Worm (Caenorhabditis elegans): ENCODE measurements around the gene C33D9.3.

The C33D9.3 gene

DNA sequence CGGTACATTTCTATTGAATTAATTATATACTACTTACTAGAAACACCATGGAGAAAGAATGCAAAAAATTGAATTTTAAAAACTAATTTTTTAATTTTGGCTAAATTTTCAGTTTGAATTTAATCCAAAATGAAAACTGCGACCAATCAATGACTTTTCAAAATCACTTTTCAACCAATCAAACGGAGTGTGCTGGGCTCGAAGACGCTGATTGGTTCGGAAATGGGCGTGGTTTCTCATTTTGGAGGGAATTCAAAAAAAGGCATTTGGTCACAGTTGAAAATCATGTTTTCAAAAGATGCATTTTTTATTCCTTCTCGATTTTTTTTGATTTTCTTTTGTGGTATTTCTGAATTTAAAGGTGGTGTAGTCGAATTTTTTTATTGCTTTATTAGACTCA lies 43.7 kb downstream of the C33D9.3 start:
- TF ChIP-seq efl-1 (optimal IDR thresholded peaks at IDR 0.05) (no peak), efl-1 (GFP tag; optimal IDR thresholded peaks at IDR 0.05 in 1 of 2) (peak in 1 of 2 experiments; percentile 24), ama-1 (optimal IDR thresholded peaks at IDR 0.05) (no peak)

- TF ChIP-seq blmp-1 (tag; optimal IDR thresholded peaks at IDR 0.05) (no peak), ces-1 (GFP tag; optimal IDR thresholded peaks at IDR 0.05) (no peak), tlp-1 (tag; optimal IDR thresholded peaks at IDR 0.05) (no peak), nhr-47 (tag; optimal IDR thresholded peaks at IDR 0.05) (no peak), nhr-76 (tag; optimal IDR thresholded peaks at IDR 0.05) (no peak), fkh-8 (tag; optimal IDR thresholded peaks at IDR 0.05) (no peak), aha-1 (tag; optimal IDR thresholded peaks at IDR 0.05) (no peak), Y116A8C.19 (tag; optimal IDR thresholded peaks at IDR 0.05; ENCODE audit: borderline replicate concordance) (no peak), pax-3 (tag; optimal IDR thresholded peaks at IDR 0.05) (no peak), ceh-82 (tag; optimal IDR thresholded peaks at IDR 0.05) (no peak), nhr-12 (tag; optimal IDR thresholded peaks at IDR 0.05) (no peak), ztf-4 (tag; optimal IDR thresholded peaks at IDR 0.05) (no peak), nhr-84 (tag; optimal IDR thresholded peaks at IDR 0.05) (no peak), isw-1 (GFP tag; IDR thresholded peaks at IDR 0.05) (no peak), hlh-17 (GFP tag; optimal IDR thresholded peaks at IDR 0.05; ENCODE audit: borderline replicate concordance) (no peak), mab-9 (GFP tag; IDR thresholded peaks at IDR 0.05) (no peak), sptf-1 (tag; optimal IDR thresholded peaks at IDR 0.05) (no peak), snpc-4 (tag; optimal IDR thresholded peaks at IDR 0.05) (no peak)
These were observed 47.0 kb downstream of the C33D9.3 start, which contains the start of the genes F20C5.7 and parg-1 for ce11 chrIV:8745591-8746302. TSS of gene F20C5.7 (minus strand) at chrIV:8745691. TSS of gene parg-1 (plus strand) at chrIV:8746252.

ce11 chrIV:8743654-8744332 lies 48.9 kb downstream of the C33D9.3 start, which contains the start of gene F21D5.7:
TSS of gene F21D5.7 (minus strand) at chrIV:8743704.
- TF ChIP-seq dsc-1 (tag; optimal IDR thresholded peaks at IDR 0.05) (peak; percentile 80), unc-86 (tag; optimal IDR thresholded peaks at IDR 0.05) (peak; percentile 67), grh-1 (GFP tag; IDR thresholded peaks at IDR 0.05) (peak; percentile 61), nhr-90 (tag; optimal IDR thresholded peaks at IDR 0.05; ENCODE audit: poor library complexity) (peak; percentile 86), fkh-10 (GFP tag; optimal IDR thresholded peaks at IDR 0.05) (no peak), nhr-76 (tag; optimal IDR thresholded peaks at IDR 0.05) (no peak), hpl-2 (GFP tag; optimal IDR thresholded peaks at IDR 0.05) (peak; percentile 33), lin-39 (tag; optimal IDR thresholded peaks at IDR 0.05) (peak; percentile 79), C04F5.9 (tag; optimal IDR thresholded peaks at IDR 0.05) (peak; percentile 62), lin-15B (tag; optimal IDR thresholded peaks at IDR 0.05) (peak; percentile 65), snu-23 (GFP tag; optimal IDR thresholded peaks at IDR 0.05) (peak; percentile 87), nhr-12 (tag; optimal IDR thresholded peaks at IDR 0.05) (no peak), unc-30 (tag; optimal IDR thresholded peaks at IDR 0.05) (no peak), efl-1 (optimal IDR thresholded peaks at IDR 0.05) (peak; percentile 75 to 86), efl-1 (GFP tag; optimal IDR thresholded peaks at IDR 0.05 in 1 of 2) (peak; percentile 86 to 98), egl-13 (tag; optimal IDR thresholded peaks at IDR 0.05) (peak; percentile 66), irx-1 (tag; optimal IDR thresholded peaks at IDR 0.05) (peak; percentile 80), snpc-4 (tag; optimal IDR thresholded peaks at IDR 0.05) (peak; percentile 45), nhr-77 (tag; optimal IDR thresholded peaks at IDR 0.05) (peak; percentile 56), nhr-47 (tag; optimal IDR thresholded peaks at IDR 0.05) (peak; percentile 85), ces-1 (GFP tag; optimal IDR thresholded peaks at IDR 0.05) (no peak), tlp-1 (tag; optimal IDR thresholded peaks at IDR 0.05) (no peak), jun-1 (tag; optimal IDR thresholded peaks at IDR 0.05) (peak; percentile 68), lsy-2 (tag; optimal IDR thresholded peaks at IDR 0.05) (peak; percentile 86 to 88), sptf-1 (tag; optimal IDR thresholded peaks at IDR 0.05) (no peak), blmp-1 (tag; optimal IDR thresholded peaks at IDR 0.05) (peak; percentile 37), dpl-1 (GFP tag; optimal IDR thresholded peaks at IDR 0.05) (peak; percentile 81 to 88 (median 87)), vab-15 (tag; optimal IDR thresholded peaks at IDR 0.05) (no peak), zag-1 (tag; optimal IDR thresholded peaks at IDR 0.05) (no peak), lin-35 (GFP tag; optimal IDR thresholded peaks at IDR 0.05) (peak; percentile 85 to 91), elt-2 (tag; optimal IDR thresholded peaks at IDR 0.05) (peak; percentile 81), C34B4.2 (tag; optimal IDR thresholded peaks at IDR 0.05) (no peak), unc-62 (GFP tag; optimal IDR thresholded peaks at IDR 0.05) (no peak), unc-98 (GFP tag; IDR thresholded peaks at IDR 0.05) (no peak), ztf-4 (tag; optimal IDR thresholded peaks at IDR 0.05) (peak; percentile 33), ets-5 (GFP tag; IDR thresholded peaks at IDR 0.05) (no peak)
